Worm (Caenorhabditis elegans): ENCODE data around the gene spp-19.

The spp-19 gene

DNA sequence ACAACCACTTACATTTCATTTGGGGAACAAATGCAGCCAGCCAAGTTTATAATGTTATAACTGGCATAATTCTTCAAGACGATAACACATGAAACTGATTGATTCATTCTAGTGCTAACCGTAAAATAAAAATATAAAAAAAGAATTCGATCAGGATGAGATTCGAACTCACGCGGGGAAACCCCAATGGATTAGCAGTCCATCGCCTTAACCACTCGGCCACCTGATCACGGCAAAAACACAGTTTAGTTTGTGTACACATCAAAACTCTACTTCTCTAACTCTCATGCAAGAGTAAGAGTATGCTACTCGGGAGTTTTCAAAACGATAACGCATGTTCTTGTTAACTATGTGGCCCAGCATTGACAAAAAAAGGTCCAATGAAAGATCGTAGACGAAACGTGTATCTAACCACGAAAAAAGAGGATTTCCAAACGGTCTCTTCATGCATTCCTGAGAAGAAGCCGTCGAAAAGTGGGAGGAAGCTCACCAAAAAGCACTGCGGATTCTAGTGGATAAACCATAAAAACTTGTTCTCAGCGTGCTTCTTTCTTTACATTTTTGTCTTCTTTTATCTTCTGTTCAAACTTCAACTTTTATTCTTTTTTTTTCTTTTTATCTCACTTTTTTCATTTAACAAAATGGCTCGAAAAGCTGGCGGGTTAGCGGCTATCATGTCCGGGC is 9.6 kb downstream of the spp-19 start, which contains the start of gene twk-10 (continued):
- TF ChIP-seq unc-62 (GFP tag; optimal IDR thresholded peaks at IDR 0.05) = no peak
- no peak for TF ChIP-seq lin-15B (tag; optimal IDR thresholded peaks at IDR 0.05)
- no peak for TF ChIP-seq tbx-2 (tag; optimal IDR thresholded peaks at IDR 0.05)
- TF ChIP-seq vab-15 (tag; optimal IDR thresholded peaks at IDR 0.05) = no peak
- no peak for TF ChIP-seq ceh-8 (GFP tag; optimal IDR thresholded peaks at IDR 0.05)
- no peak for TF ChIP-seq nhr-84 (tag; optimal IDR thresholded peaks at IDR 0.05)
- no peak for TF ChIP-seq unc-130 (tag; optimal IDR thresholded peaks at IDR 0.05)
- TF ChIP-seq xbp-1 (tag; optimal IDR thresholded peaks at IDR 0.05) = peak; percentile 15
- no peak for TF ChIP-seq fkh-4 (tag; optimal IDR thresholded peaks at IDR 0.05; ENCODE audit: borderline replicate concordance)
- no peak for TF ChIP-seq ztf-11 (tag; optimal IDR thresholded peaks at IDR 0.05)
- no peak for TF ChIP-seq nhr-12 (tag; optimal IDR thresholded peaks at IDR 0.05)
- peak; percentile 28 for TF ChIP-seq C16A3.4 (tag; optimal IDR thresholded peaks at IDR 0.05)
- TF ChIP-seq fos-1 (tag; optimal IDR thresholded peaks at IDR 0.05) = no peak
- no peak for TF ChIP-seq ama-1 (optimal IDR thresholded peaks at IDR 0.05)
- no peak for TF ChIP-seq jun-1 (tag; optimal IDR thresholded peaks at IDR 0.05)
- TF ChIP-seq unc-98 (GFP tag; IDR thresholded peaks at IDR 0.05) = no peak
- peak; percentile 42 for TF ChIP-seq snu-23 (GFP tag; optimal IDR thresholded peaks at IDR 0.05)
- TF ChIP-seq mep-1 (tag; optimal IDR thresholded peaks at IDR 0.05) = peak; percentile 52
- no peak for TF ChIP-seq nhr-85 (tag)
- no peak for TF ChIP-seq ceh-82 (tag; optimal IDR thresholded peaks at IDR 0.05)
- no peak for TF ChIP-seq fkh-8 (tag; optimal IDR thresholded peaks at IDR 0.05)
- peak; percentile 24 for TF ChIP-seq swsn-7 (tag; optimal IDR thresholded peaks at IDR 0.05)
- no peak for TF ChIP-seq elt-2 (tag; optimal IDR thresholded peaks at IDR 0.05)
- no peak for TF ChIP-seq fkh-10 (GFP tag; optimal IDR thresholded peaks at IDR 0.05)
- TF ChIP-seq isw-1 (GFP tag; IDR thresholded peaks at IDR 0.05) = no peak
- TF ChIP-seq pag-3 (tag; optimal IDR thresholded peaks at IDR 0.05; ENCODE audit: borderline replicate concordance, insufficient read depth) = no peak
- TF ChIP-seq egl-27 (tag; optimal IDR thresholded peaks at IDR 0.05) = no peak
- no peak for TF ChIP-seq blmp-1 (tag; optimal IDR thresholded peaks at IDR 0.05)
- peak; percentile 18 to 36 for TF ChIP-seq efl-1 (optimal IDR thresholded peaks at IDR 0.05)
- TF ChIP-seq efl-1 (GFP tag; optimal IDR thresholded peaks at IDR 0.05 in 1 of 2) = peak in 1 of 2 experiments; percentile 94
- no peak for TF ChIP-seq hlh-17 (GFP tag; optimal IDR thresholded peaks at IDR 0.05; ENCODE audit: borderline replicate concordance)
- no peak for TF ChIP-seq lsy-2 (tag; optimal IDR thresholded peaks at IDR 0.05)
- peak; percentile 21 to 48 for TF ChIP-seq lin-35 (GFP tag; optimal IDR thresholded peaks at IDR 0.05)
- no peak for TF ChIP-seq nhr-76 (tag; optimal IDR thresholded peaks at IDR 0.05)
- TF ChIP-seq nhr-19 (GFP tag; conservative IDR thresholded peaks at IDR 0.05) = peak; percentile 44
- no peak for TF ChIP-seq nhr-237 (tag; optimal IDR thresholded peaks at IDR 0.05)

DNA sequence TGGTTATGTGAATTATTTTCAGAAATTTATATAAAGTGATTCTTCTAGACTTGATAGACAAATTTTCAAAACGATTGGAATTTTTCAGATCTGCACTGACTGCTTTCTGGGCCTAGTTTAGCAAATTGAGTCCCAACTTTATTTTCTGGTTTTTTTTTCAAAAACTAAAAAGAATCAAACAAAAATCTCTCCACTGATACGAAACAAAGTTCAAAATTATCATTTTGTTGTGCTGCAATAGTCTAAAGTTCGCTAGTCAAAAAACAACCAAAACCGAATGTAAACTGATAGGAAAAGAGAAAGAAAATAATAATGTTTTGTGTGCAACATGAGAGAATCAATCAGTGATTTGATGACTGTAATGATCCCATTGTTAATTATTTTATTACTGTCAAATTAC is 11.6 kb downstream of the spp-19 start, which contains the start of gene lipl-4:
TSS of gene lipl-4 (plus strand) at position 301 of the 400 bp plus-strand sequence.
- TF ChIP-seq efl-1 (optimal IDR thresholded peaks at IDR 0.05) (no peak), efl-1 (GFP tag; optimal IDR thresholded peaks at IDR 0.05 in 1 of 2) (no peak), tlp-1 (tag; optimal IDR thresholded peaks at IDR 0.05) (no peak), pqm-1 (tag; optimal IDR thresholded peaks at IDR 0.05) (no peak), mdl-1 (tag; optimal IDR thresholded peaks at IDR 0.05) (no peak)

DNA sequence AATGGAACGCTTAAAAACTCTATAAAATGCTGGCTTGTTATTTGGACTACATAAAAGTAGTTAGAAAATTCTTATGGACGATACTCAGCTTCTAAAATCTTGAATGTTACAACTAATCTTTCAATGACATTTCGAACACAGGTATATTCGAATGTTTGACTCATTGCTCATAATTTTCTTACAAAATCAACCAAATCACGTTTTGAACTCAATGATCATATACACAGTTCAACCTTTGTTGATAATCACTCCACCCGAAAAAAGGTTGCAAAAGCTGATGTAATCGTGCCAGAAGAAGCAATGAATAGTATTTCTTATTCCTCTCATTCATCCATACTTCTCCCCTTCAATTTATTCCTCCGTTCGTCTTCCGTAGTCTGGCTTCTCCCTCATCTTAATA is 12.3 kb downstream of the spp-19 start, which contains the start of gene K04A8.20:
TSS of gene K04A8.20 (plus strand) at position 301 of the 400 bp plus-strand sequence.
- TF ChIP-seq efl-1 (optimal IDR thresholded peaks at IDR 0.05) (no peak), efl-1 (GFP tag; optimal IDR thresholded peaks at IDR 0.05 in 1 of 2) (peak in 1 of 2 experiments; percentile 83), mdl-1 (tag; optimal IDR thresholded peaks at IDR 0.05) (no peak)

Measured in whole organism, L1 larva.